Fruit fly (Drosophila melanogaster) whole organism: ENCODE data around the gene CG8319.

Experiments
- CG8478 ChIP-seq: fragments of >200 bp; optimal IDR thresholded peaks from 2 replicates; lab custom pipeline; 2018; ENCODE audit warnings: inconsistent platforms
- EcR ChIP-seq, 2 experiments: fragments of >200 bp; optimal IDR thresholded peaks; 2 replicates each; lab custom pipeline; 2017; ENCODE audit warnings: missing biosample characterization in 2 of 2, missing genetic modification characterization in 2 of 2, missing genetic modification reagents in 2 of 2
- psq ChIP-seq: fragments of >200 bp; optimal IDR thresholded peaks from 2 replicates; lab custom pipeline; 2017

DNA sequence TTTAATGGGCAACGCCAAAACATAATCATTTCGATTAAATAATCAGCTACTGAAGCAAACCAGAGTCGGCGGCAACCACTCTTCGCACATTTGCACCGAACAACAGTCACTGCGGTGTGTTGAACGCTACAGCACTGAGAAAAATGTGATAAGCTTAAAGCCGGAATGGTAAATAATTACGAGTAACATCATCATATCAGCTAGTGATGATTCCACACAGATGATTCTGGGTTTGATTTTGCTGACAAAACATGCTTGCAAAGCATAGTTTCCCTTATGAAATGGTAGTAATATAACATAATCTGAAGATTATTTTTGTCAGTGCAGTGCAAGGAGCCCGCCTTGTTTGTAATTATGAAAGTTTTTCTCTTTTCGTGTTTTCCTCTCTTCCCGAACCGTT lies 29.0 kb upstream of the CG8319 start:
- no peak for TF ChIP-seq psq (lab: Kevin White, UChicago)
- no peak for TF ChIP-seq CG8478
- TF ChIP-seq EcR (GFP tag; optimal IDR thresholded peaks at IDR 0.05; lab: Kevin White, UChicago), result no peak
